Worm (Caenorhabditis elegans): Measurements from ENCODE around the gene Y51H7C.9.
"Not testable (repeated sequence)": the region's sequence is repeated elsewhere in the genome, so short reads cannot be mapped to it uniquely, and the experiment has no call there.

Gene Y51H7C.9

DNA sequence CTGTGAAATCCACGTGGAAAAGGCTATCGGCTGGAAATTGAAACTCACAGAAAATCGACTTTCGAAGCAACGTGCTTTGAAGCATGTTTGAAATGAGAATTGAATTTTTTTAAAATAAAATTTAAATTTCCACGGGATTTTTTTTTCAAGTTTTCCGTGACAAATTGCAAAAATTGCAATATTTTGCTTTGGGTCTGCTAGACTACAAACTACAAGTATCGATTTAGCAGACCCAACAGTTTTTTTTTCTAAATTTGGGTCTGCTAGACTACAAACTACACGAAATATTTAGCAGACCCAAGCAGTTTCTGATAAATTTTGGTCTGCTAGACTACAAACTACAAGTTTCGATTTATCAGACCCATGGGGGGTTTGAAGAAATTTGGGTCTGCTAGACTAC is at the start of gene Y51H7C.9:
Y51H7C.9 (minus strand) TSS at position 101 of the 400 bp plus-strand sequence.
- no peak for TF ChIP-seq unc-62 (GFP tag; optimal IDR thresholded peaks at IDR 0.05)

DNA sequence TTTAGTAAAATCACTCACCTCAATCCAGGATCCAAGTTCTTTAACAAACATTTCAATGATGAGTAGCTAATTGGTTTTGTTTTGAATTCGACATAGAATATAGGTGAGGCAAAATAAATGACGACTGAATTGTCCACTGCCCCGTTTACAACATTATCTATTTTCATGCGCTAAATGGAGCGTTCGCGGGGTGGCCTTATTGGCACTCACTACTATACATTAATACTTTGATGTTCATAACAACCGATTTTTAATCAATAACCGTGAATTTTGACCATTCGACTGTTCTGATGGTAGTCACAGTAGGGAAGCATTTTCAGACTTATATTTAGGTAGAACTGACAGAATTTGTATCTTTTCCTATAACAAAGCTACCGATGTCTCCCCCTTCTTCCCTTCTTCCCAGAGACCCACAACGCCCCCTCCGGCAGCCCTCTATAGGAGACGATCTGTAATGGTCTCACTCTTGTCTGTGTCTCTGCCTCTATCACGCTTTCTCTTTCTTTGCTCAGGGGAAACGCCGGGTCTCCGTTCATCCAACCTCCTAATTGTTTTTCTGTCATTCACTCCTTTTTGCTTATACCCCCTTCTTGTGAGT is 35.5 kb upstream of the Y51H7C.9 start, which contains the start of gene Y51H7C.12:
Y51H7C.12 (minus strand) TSS at position 51 of the 598 bp plus-strand sequence.
- TF ChIP-seq unc-62 (GFP tag; optimal IDR thresholded peaks at IDR 0.05) = not testable (repeated sequence)

DNA sequence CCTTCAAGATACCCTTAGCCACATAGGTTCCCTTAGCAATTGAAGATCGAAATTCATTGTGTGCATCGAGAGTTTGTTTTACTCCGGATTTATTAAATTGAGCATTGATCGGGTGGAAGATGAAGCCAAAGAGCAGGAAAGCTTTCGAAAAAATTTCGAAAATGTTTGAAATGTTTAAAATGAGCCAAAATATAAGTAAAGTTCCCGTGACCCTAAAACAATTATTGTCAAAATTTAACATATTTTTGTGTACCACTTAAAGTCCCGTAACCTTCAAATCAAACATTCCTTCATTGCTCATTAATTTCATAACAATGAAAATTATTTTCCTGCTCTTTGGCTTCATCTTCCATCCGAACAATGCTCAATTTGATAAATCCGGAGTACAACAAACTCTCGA is 33.6 kb upstream of the Y51H7C.9 start, which contains the start of gene scl-17:
scl-17 (plus strand) TSS at position 301 of the 400 bp plus-strand sequence.
- TF ChIP-seq unc-62 (GFP tag; optimal IDR thresholded peaks at IDR 0.05) = no peak

DNA sequence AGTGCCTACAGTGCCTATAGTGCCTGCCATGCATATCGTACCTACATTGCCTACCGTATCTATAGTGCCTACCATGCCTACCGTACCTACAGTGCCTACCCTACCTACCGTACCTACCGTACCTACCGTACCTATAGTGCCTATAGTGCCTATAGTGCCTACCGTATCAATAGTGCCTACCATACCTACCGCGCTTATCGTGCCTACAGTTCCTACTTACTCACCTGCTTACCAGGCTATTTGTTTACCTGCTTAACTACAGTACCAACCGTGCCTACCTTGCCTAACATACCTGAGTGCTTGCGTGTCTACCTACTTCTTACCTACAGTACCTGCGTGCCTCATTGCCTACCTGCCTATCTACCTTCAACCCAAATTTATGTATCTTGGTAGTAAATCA is 30.2 kb upstream of the Y51H7C.9 start:
- TF ChIP-seq unc-62 (GFP tag; optimal IDR thresholded peaks at IDR 0.05) = no peak

DNA sequence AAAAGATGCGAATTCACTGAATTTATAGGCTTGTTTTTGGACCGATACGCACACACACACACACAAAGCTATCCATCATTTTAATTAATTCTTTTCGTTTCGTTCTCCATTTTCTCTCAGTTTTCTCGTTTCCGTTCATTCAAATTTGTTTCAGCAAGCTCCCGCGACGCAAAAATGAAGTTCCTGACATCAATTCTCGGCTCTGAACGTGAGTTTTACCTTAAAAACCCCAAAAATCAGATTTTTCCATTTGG is 27.0 kb upstream of the Y51H7C.9 start, which contains the start of gene Y51H7C.3:
Y51H7C.3 (plus strand) TSS at position 155 of the 254 bp plus-strand sequence.
- no peak for TF ChIP-seq unc-62 (GFP tag; optimal IDR thresholded peaks at IDR 0.05)

DNA sequence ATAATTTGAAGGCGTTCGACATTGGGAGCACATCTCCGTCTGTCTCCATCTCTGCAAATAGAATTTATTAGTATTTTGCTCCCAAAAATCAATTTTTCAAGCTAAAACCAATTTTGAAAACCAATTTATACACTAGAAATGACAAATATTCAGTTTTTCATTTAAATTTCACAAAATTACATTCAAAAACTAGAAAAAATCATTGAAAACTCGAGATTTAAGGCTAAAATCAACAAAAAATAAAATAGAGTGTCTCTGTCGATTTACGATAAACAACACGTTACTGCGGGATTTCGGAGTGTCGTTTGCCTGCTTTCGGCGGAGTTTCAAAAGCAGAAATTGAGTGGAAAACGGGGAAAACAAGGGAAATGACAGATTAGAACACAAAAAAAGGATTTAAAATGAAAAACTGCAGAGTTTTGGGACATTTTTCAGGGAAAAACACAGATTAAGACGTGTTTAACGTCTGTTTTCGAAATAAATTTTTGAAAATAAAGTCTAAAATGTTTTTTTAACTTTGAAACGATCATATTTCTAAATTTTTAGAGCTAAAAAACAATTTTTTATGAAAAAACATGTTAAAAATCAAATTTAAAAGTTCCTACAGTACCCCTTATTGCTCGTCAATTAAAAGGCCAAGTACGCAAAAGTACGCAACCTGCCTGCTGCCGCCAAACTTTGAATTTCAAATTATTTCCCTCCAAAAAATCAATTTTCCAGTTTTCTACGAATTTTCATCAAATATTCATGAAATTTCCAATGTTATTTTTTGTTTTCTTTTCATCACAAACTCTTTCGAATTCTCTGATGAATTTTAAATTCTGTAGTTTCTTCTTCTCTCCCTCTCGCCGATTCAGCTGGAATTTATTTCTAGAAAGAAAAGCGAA is 26.4 kb upstream of the Y51H7C.9 start, which contains the start of gene nol-6:
nol-6 (minus strand) TSS at position 51 of the 887 bp plus-strand sequence.
- TF ChIP-seq unc-62 (GFP tag; optimal IDR thresholded peaks at IDR 0.05) = no peak

DNA sequence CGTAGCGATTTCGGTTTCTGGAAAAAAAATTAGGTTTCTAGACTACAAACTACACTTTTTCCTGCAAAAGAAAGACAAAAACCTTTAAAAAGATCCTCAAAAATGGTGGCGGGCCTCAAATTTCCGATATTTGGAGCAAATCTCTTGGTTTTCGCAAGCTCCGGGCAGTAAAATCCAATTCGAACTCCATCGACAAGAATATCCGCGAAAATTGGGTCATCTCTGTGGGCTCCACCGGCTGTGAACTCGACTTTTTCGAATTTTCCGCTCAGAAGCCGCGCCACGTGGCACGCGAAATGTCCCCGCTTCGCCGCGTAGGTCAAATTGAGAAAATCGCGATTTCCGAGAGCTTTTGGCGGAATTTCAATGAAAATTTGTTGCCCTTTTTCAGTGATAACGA is 25.4 kb upstream of the Y51H7C.9 start:
- no peak for TF ChIP-seq unc-62 (GFP tag; optimal IDR thresholded peaks at IDR 0.05)

DNA sequence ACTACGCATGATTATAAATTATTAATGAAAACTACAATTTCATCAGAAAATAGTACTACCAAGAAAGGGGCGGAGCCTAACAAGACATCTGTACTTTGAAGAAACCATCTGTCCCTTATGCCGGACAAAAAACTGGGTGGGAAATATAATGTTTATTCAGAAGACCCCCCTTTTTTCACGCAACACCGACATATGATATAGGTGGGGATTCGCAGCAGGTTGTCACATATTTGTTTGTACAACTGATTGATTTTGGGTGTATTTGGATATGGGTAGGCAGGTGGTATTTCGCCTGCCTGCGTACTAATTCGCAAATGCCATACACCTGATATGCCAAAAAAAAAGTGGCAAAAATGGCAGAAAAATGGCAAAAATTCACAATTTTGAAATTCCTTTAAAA is 12.4 kb upstream of the Y51H7C.9 start, which contains the start of gene Y51H7C.10:
Y51H7C.10 (minus strand) TSS at position 101 of the 400 bp plus-strand sequence.
- no peak for TF ChIP-seq unc-62 (GFP tag; optimal IDR thresholded peaks at IDR 0.05)

DNA sequence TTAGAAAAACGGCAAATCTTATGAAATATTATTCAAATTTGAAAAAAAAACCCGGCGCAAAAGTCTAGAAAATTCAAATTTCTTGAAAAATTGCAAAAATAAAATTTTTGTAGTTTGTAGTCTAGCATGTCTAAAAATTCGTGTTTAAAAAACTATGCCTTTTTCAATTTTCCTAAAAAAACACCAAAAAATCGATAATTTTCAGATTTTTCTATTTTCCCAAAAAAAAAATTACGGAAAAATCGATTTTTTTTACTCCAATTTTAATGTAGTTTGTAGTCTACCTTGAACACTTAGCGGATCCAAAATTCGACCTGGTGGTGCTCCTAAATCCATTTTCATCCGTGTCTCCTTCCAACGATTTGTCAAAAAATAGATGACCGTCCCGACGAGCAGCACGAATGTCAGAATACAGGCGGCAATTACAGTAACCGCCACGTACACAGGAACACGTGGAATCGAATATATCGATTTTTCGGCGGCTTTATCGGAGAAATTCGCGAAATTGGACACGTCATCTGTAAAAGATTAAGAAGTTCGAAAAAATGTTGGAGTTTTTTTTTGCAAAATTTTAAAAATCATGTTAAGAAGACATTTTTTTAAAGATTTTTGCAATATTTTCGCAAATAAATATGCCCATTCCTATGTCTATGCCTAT is 9.7 kb upstream of the Y51H7C.9 start:
- TF ChIP-seq unc-62 (GFP tag; optimal IDR thresholded peaks at IDR 0.05) = no peak

DNA sequence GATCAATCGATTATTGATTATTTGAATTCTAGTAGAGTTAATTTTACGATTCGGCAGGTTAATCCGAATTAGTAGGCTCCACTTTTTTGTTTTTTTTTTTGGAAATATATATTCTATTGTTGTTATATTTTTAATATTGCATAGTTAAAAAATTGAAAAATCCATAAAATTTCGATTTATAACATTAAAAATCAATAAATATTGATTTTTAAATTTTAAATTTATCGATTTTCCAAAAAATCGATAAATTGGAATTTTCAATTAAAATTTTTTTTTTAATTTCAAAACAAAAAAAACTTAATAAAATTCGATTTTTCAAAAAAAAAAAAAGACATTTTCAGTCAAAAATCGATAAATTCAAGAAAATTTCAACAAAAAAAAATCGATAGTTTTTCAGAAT is 8.7 kb upstream of the Y51H7C.9 start:
- no peak for TF ChIP-seq unc-62 (GFP tag; optimal IDR thresholded peaks at IDR 0.05)

DNA sequence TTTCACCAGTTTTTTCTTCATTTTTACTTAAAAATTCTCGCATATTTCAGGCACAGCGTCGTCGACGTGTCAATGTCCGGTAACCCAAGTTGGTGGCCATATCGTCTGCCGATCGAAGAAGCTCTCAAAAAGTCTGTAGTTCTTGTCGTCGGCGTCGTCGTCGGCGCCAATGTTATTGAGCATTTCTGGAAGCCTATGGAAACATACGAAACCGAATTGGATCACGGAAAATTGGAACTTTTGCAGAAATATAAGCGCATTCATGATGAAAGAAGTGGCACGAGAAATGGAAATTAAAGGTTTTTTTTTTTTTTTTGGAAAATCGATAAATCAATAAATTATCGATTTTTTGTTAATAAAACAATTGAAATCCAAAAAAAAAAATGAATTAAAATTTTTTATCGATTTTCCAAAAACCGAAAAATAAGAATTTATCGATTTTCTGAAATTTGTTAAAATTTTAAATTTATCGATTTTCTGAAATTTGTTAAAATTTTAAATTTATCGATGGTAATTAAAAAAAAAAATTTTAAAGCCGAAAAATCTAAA is 1.2 kb upstream of the Y51H7C.9 start, which contains the start of gene alkb-1:
alkb-1 (plus strand) TSS at position 51 of the 549 bp plus-strand sequence.
- TF ChIP-seq unc-62 (GFP tag; optimal IDR thresholded peaks at IDR 0.05) = no peak

DNA sequence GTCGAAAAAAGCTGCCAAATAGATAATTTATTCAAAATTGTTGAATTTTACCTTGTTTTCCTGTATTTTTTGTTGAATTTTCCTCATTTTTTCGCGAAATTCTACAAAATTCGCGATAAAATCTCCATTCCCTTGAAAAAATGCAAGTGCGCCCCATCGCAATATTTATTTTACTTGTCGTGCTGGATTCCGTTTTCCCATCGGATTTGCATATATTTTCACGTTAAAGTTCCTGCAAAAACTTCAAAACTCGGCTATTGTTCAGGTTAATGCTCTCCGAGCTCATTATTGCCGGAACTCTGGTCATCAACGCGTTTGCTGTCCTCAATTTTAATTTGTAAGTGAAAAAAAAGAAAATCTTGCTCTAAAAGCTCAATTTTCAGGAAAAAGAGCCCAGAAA is 8.2 kb downstream of the Y51H7C.9 start, which contains the start of the genes Y51H7C.41 and cogc-4:
Y51H7C.41 (plus strand) TSS at position 266 of the 400 bp plus-strand sequence.
cogc-4 (plus strand) TSS at position 386 of the 400 bp plus-strand sequence.
- no peak for TF ChIP-seq unc-62 (GFP tag; optimal IDR thresholded peaks at IDR 0.05)

DNA sequence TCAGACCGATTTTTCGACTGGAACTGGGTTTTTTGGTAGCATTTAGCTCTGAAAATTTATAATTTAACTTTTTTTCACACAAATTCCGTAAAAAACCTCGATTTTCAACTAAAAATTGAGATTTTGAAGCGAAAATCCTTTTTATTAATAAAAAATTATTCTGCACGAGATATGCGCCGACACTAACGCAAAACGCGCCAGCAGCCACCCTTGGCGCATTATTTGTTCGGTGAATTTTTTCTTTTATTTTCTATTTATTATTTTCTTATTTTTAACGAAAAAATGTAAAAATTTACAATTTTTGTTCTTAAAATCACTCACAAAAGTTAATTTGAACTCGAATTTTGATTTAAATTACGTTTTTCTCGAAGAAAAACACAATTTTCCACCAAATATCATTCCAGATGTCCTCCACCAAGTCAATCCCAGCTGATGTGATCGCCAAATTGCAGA is 9.1 kb downstream of the Y51H7C.9 start, which contains the start of gene Y51H7C.7:
Y51H7C.7 (plus strand) TSS at position 403 of the 453 bp plus-strand sequence.
- no peak for TF ChIP-seq unc-62 (GFP tag; optimal IDR thresholded peaks at IDR 0.05)

DNA sequence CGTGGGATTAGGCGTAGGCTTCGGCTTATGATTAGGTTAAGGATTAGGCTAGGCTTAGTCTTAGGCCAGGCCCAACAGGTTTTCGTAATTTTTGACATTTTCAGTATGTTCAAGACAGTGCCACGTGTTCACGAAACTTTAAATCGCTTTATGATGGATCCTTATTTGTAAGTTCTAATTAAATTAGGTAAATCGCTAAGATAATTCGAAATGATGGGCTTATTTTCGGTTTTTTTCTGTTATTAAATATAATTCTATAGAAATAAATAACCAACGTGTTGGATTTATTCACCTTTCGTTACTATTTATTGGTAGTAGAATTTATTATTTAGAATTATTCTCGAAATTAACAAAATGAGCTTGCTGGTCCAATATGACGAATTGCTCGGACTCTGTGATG is 9.8 kb downstream of the Y51H7C.9 start, which contains the start of gene Y51H7C.8:
Y51H7C.8 (plus strand) TSS at position 301 of the 400 bp plus-strand sequence.
- no peak for TF ChIP-seq unc-62 (GFP tag; optimal IDR thresholded peaks at IDR 0.05)

DNA sequence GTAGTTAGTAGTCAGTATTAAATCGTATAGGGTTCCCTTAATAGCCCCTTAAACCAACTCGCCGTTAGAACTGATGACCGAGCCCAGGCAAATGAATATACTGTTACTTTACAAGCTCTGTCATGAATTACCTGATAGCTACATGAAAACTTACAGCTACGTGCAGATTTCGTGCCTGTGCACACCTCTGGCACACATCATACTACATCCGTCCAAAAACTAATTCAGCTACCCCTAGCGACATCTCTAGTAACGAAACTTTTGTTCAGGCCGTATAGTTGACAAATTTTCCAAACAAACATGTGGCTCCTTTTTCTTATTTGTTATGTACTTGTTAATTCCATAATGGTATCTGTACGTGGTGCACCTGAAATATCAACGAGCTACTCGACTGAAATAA is 11.2 kb downstream of the Y51H7C.9 start, which contains the start of gene F54D12.1:
F54D12.1 (plus strand) TSS at position 301 of the 400 bp plus-strand sequence.
- no peak for TF ChIP-seq unc-62 (GFP tag; optimal IDR thresholded peaks at IDR 0.05)
